Worm (Caenorhabditis elegans): ENCODE measurements around the gene Y53F4B.14.

DNA sequence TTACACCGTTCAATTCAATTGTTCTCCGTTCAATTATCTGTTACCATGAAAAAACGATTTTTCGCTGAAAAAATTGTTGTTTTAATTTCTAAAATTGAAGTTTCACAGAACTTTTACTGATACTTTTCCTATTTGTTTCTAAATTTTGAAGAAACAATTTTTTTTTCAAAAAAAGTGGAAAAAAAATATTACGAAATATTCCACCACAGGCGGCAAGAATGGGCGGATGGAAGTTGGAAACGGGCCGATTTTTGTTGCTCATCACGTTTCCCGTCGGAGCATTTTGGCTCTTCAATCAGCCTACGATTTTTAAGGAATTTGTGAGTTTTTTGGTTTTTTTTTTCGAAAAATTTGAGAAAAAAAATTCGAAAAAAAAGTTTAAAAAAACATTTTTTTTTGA lies at the start of gene Y53F4B.14:
- no peak for TF ChIP-seq mxl-1 (tag; optimal IDR thresholded peaks at IDR 0.05)
- TF ChIP-seq K12H6.12 (tag; optimal IDR thresholded peaks at IDR 0.05) = no peak
- TF ChIP-seq chd-7 (tag; optimal IDR thresholded peaks at IDR 0.05) = no peak
- TF ChIP-seq pha-4 (tag; optimal IDR thresholded peaks at IDR 0.05) = no peak
